Fruit fly (Drosophila melanogaster) whole organism, embryonic: ENCODE measurements around the gene CG17207.

Experiments
- Abd-B ChIP-seq: fragments of 200-800 bp; sonication (Bioruptor generic); optimal IDR thresholded peaks from 2 replicates; lab custom pipeline; 2018; ENCODE audit warnings: missing biosample characterization, mild to moderate bottlenecking, missing genetic modification characterization, moderate library complexity
- Asciz ChIP-seq: fragments of 200-800 bp; sonication (Bioruptor generic); optimal IDR thresholded peaks from 2 replicates; lab custom pipeline; 2017; ENCODE audit warnings: missing biosample characterization, mild to moderate bottlenecking, missing genetic modification characterization, missing genetic modification reagents
- BEAF-32 ChIP-seq: fragments of 200-800 bp; sonication (Bioruptor generic); optimal IDR thresholded peaks from 3 replicates; lab custom pipeline; 2017; ENCODE audit warnings: missing biosample characterization, missing genetic modification characterization, mild to moderate bottlenecking, moderate library complexity, missing genetic modification reagents
- CG10462 ChIP-seq: fragments of 200-800 bp; sonication (Bioruptor generic); optimal IDR thresholded peaks from 2 replicates; lab custom pipeline; 2016; ENCODE audit warnings: missing biosample characterization, missing genetic modification characterization
- CG12219 ChIP-seq: fragments of 200-800 bp; sonication (Bioruptor generic); optimal IDR thresholded peaks from 3 replicates; lab custom pipeline; 2018; ENCODE audit warnings: missing biosample characterization, mild to moderate bottlenecking, missing genetic modification characterization
- CG1233 ChIP-seq: fragments of 200-800 bp; sonication (Bioruptor generic); optimal IDR thresholded peaks from 4 replicates; lab custom pipeline; 2018; ENCODE audit warnings: missing biosample characterization, mild to moderate bottlenecking, missing genetic modification characterization
- CG14710 ChIP-seq: fragments of 200-800 bp; sonication (Bioruptor generic); optimal IDR thresholded peaks from 3 replicates; lab custom pipeline; 2019; ENCODE audit warnings: missing biosample characterization, mild to moderate bottlenecking, missing genetic modification characterization, moderate library complexity
- CG14860 ChIP-seq: fragments of 200-800 bp; sonication (Bioruptor generic); IDR thresholded peaks from 3 replicates; pipeline ENCODE4 v1.3.6; 2022; ENCODE audit warnings: missing biosample characterization, missing genetic modification characterization; ENCODE audit not compliant: partially characterized antibody
- CG1647 ChIP-seq: fragments of 200-800 bp; sonication (Bioruptor generic); optimal IDR thresholded peaks from 3 replicates; lab custom pipeline; 2016; ENCODE audit warnings: missing biosample characterization, missing genetic modification characterization
- CG16813 ChIP-seq: fragments of 200-800 bp; sonication (Bioruptor generic); IDR thresholded peaks from 3 replicates; pipeline ENCODE4 v1.3.6; 2022; ENCODE audit warnings: missing biosample characterization, missing genetic modification characterization; ENCODE audit not compliant: partially characterized antibody
- CG16815 ChIP-seq: fragments of 200-800 bp; sonication (Bioruptor generic); optimal IDR thresholded peaks from 3 replicates; lab custom pipeline; 2017; ENCODE audit warnings: missing biosample characterization, mild to moderate bottlenecking, missing genetic modification characterization
- CG17359 ChIP-seq: fragments of 200-800 bp; sonication (Bioruptor generic); optimal IDR thresholded peaks from 3 replicates; lab custom pipeline; 2018; ENCODE audit warnings: missing biosample characterization, mild to moderate bottlenecking, missing genetic modification characterization, moderate library complexity
- CG17612 ChIP-seq: fragments of 200-800 bp; sonication (Bioruptor generic); IDR thresholded peaks from 2 replicates; pipeline ENCODE4 v1.3.6; 2022; ENCODE audit warnings: missing biosample characterization, missing genetic modification characterization
- CG32767 ChIP-seq: fragments of 200-800 bp; sonication (Bioruptor generic); IDR thresholded peaks from 2 replicates; pipeline ENCODE4 v1.3.6; 2022; ENCODE audit warnings: missing biosample characterization, missing genetic modification characterization
- CG4424 ChIP-seq: fragments of 200-800 bp; sonication (Bioruptor generic); optimal IDR thresholded peaks from 3 replicates; lab custom pipeline; 2016; ENCODE audit warnings: missing biosample characterization, missing genetic modification characterization
- CG7372 ChIP-seq: fragments of 200-800 bp; sonication (Bioruptor generic); IDR thresholded peaks from 2 replicates; pipeline ENCODE4 v1.3.6; 2022; ENCODE audit warnings: missing biosample characterization, missing genetic modification characterization
- CG7928 ChIP-seq: fragments of 200-800 bp; sonication (Bioruptor generic); optimal IDR thresholded peaks from 2 replicates; lab custom pipeline; 2017; ENCODE audit warnings: missing biosample characterization, mild to moderate bottlenecking, missing genetic modification characterization
- CG7963 ChIP-seq: fragments of 200-800 bp; sonication (Bioruptor generic); IDR thresholded peaks from 3 replicates; pipeline ENCODE4 v1.3.6; 2022; ENCODE audit warnings: missing biosample characterization, missing genetic modification characterization; ENCODE audit not compliant: partially characterized antibody
- CG8290 ChIP-seq, 3 experiments: fragments of 200-800 bp; sonication (Bioruptor generic); optimal IDR thresholded peaks; 2 replicates each; lab custom pipeline; 2016 to 2019; ENCODE audit warnings: missing biosample characterization in 3 of 3, missing genetic modification characterization in 3 of 3, mild to moderate bottlenecking in 2 of 3, moderate library complexity in 1 of 3
- CG8388 ChIP-seq: fragments of 200-800 bp; sonication (Bioruptor generic); optimal IDR thresholded peaks from 2 replicates; lab custom pipeline; 2019; ENCODE audit warnings: missing biosample characterization, mild to moderate bottlenecking, missing genetic modification characterization, moderate library complexity
- CG9437 ChIP-seq: fragments of 200-800 bp; sonication (Bioruptor generic); optimal IDR thresholded peaks from 2 replicates; lab custom pipeline; 2018; ENCODE audit warnings: missing biosample characterization, mild to moderate bottlenecking, missing genetic modification characterization
- Chrac-16 ChIP-seq: fragments of 200-800 bp; sonication (Bioruptor generic); optimal IDR thresholded peaks from 3 replicates; lab custom pipeline; 2016; ENCODE audit warnings: missing biosample characterization, missing genetic modification characterization
- Deaf1 ChIP-seq: fragments of 200-800 bp; optimal IDR thresholded peaks from 3 replicates; lab custom pipeline; 2019; ENCODE audit warnings: missing biosample characterization, mild to moderate bottlenecking, missing genetic modification characterization, moderate library complexity
- HLH4C ChIP-seq: fragments of 200-800 bp; sonication (Bioruptor generic); IDR thresholded peaks from 3 replicates; pipeline ENCODE4 v1.3.6; 2022; ENCODE audit warnings: missing biosample characterization, missing genetic modification characterization; ENCODE audit not compliant: partially characterized antibody
- Hr39 ChIP-seq: fragments of >200 bp; optimal IDR thresholded peaks from 2 replicates; lab custom pipeline; 2017
- Lhr ChIP-seq: fragments of 200-800 bp; sonication (Bioruptor generic); optimal IDR thresholded peaks from 3 replicates; lab custom pipeline; 2017; ENCODE audit warnings: mild to moderate bottlenecking, missing biosample characterization, missing genetic modification reagents, missing genetic modification characterization
- Lim3 ChIP-seq: fragments of 200-800 bp; sonication (Bioruptor generic); IDR thresholded peaks from 2 replicates; pipeline ENCODE4 v1.3.6; 2022; ENCODE audit warnings: missing biosample characterization, missing genetic modification characterization
- Max ChIP-seq: fragments of 200-800 bp; sonication (Bioruptor generic); optimal IDR thresholded peaks from 2 replicates; lab custom pipeline; 2016; ENCODE audit warnings: missing biosample characterization, mild to moderate bottlenecking, missing genetic modification characterization
- NK7.1 ChIP-seq: fragments of 200-800 bp; sonication (Bioruptor generic); optimal IDR thresholded peaks from 3 replicates; lab custom pipeline; 2016; ENCODE audit warnings: missing biosample characterization, missing genetic modification characterization
- PHDP ChIP-seq: fragments of 200-800 bp; sonication (Bioruptor generic); optimal IDR thresholded peaks from 3 replicates; lab custom pipeline; 2018; ENCODE audit warnings: missing biosample characterization, mild to moderate bottlenecking, missing genetic modification characterization, moderate library complexity
- Ptx1 ChIP-seq: fragments of 200-800 bp; sonication (Bioruptor generic); IDR thresholded peaks from 2 replicates; pipeline ENCODE4 v1.3.6; 2022; ENCODE audit warnings: missing biosample characterization, missing genetic modification characterization
- Ravus ChIP-seq: fragments of 200-800 bp; sonication (Bioruptor generic); IDR thresholded peaks from 2 replicates; pipeline ENCODE4 v1.3.6; 2022; ENCODE audit warnings: missing biosample characterization, missing genetic modification characterization
- Sox100B ChIP-seq: fragments of 200-800 bp; sonication (Bioruptor generic); optimal IDR thresholded peaks from 3 replicates; lab custom pipeline; 2018; ENCODE audit warnings: missing biosample characterization, mild to moderate bottlenecking, missing genetic modification characterization
- Ssrp ChIP-seq: fragments of 200-800 bp; sonication (Bioruptor generic); optimal IDR thresholded peaks from 2 replicates; lab custom pipeline; 2018; ENCODE audit warnings: missing biosample characterization, mild to moderate bottlenecking, missing genetic modification characterization, moderate library complexity
- Xbp1 ChIP-seq: fragments of 200-800 bp; sonication (Bioruptor generic); optimal IDR thresholded peaks from 3 replicates; lab custom pipeline; 2016; ENCODE audit warnings: missing biosample characterization, mild to moderate bottlenecking, missing genetic modification characterization
- amos ChIP-seq: fragments of 200-800 bp; sonication (Bioruptor generic); IDR thresholded peaks from 2 replicates; pipeline ENCODE4 v1.3.6; 2022; ENCODE audit warnings: missing biosample characterization, missing genetic modification characterization; ENCODE audit not compliant: partially characterized antibody
- bsh ChIP-seq, 2 experiments: fragments of 200-800 bp; sonication (Bioruptor generic); optimal IDR thresholded peaks; 2 replicates each; lab custom pipeline; 2017 to 2018; ENCODE audit warnings: mild to moderate bottlenecking in 2 of 2, missing biosample characterization in 2 of 2, missing genetic modification characterization in 2 of 2, moderate library complexity in 1 of 2
- cas ChIP-seq: fragments of 200-800 bp; sonication (Bioruptor generic); IDR thresholded peaks from 2 replicates; pipeline ENCODE4 v1.3.6; 2022; ENCODE audit warnings: missing biosample characterization, missing genetic modification characterization
- ci ChIP-seq: fragments of 200-800 bp; sonication (Bioruptor generic); IDR thresholded peaks from 3 replicates; pipeline ENCODE4 v1.3.6; 2022; ENCODE audit warnings: missing biosample characterization, missing genetic modification characterization
- esg ChIP-seq: fragments of 200-800 bp; sonication (Bioruptor generic); conservative IDR thresholded peaks from 2 replicates; pipeline ENCODE4 v1.3.6; 2022; ENCODE audit warnings: missing biosample characterization, missing genetic modification characterization
- fd3F ChIP-seq: fragments of 200-800 bp; sonication (Bioruptor generic); optimal IDR thresholded peaks from 2 replicates; lab custom pipeline; 2018; ENCODE audit warnings: missing biosample characterization, mild to moderate bottlenecking, missing genetic modification characterization, moderate library complexity
- fd96Cb ChIP-seq: fragments of 200-800 bp; sonication (Bioruptor generic); optimal IDR thresholded peaks from 2 replicates; lab custom pipeline; 2018; ENCODE audit warnings: missing biosample characterization, mild to moderate bottlenecking, missing genetic modification characterization, moderate library complexity
- gsb ChIP-seq: fragments of 200-800 bp; sonication (Bioruptor generic); IDR thresholded peaks from 2 replicates; pipeline ENCODE4 v1.3.6; 2022; ENCODE audit warnings: missing biosample characterization, missing genetic modification characterization
- insv ChIP-seq, 2 experiments: fragments of 200-800 bp; sonication (Bioruptor generic); optimal IDR thresholded peaks; 3 replicates each; lab custom pipeline; 2016 to 2018; ENCODE audit warnings: missing biosample characterization in 2 of 2, missing genetic modification characterization in 2 of 2
- lmd ChIP-seq: fragments of 200-800 bp; sonication (Bioruptor generic); IDR thresholded peaks from 2 replicates; pipeline ENCODE4 v1.3.6; 2022; ENCODE audit warnings: missing biosample characterization, missing genetic modification characterization
- mld ChIP-seq: fragments of 200-800 bp; sonication (Bioruptor generic); IDR thresholded peaks from 3 replicates; pipeline ENCODE4 v1.3.6; 2022; ENCODE audit warnings: missing biosample characterization, missing genetic modification characterization; ENCODE audit not compliant: partially characterized antibody
- pita ChIP-seq: fragments of 200-800 bp; sonication (Bioruptor generic); optimal IDR thresholded peaks from 2 replicates; lab custom pipeline; 2017; ENCODE audit warnings: missing biosample characterization, mild to moderate bottlenecking, missing genetic modification characterization
- so ChIP-seq: fragments of 200-800 bp; sonication (Bioruptor generic); IDR thresholded peaks from 3 replicates; pipeline ENCODE4 v1.3.6; 2022; ENCODE audit warnings: missing biosample characterization, missing genetic modification characterization
- stwl ChIP-seq: fragments of 200-800 bp; sonication (Bioruptor generic); optimal IDR thresholded peaks from 3 replicates; lab custom pipeline; 2018; ENCODE audit warnings: missing biosample characterization, mild to moderate bottlenecking, missing genetic modification characterization, moderate library complexity

The CG17207 gene

dm6 chr3R:12435948-12436347 is 3.0 kb downstream of the CG17207 start, which contains the start of gene Desat2:
Gene Desat2, plus strand, starts transcription at chr3R:12436248.
- no peak for TF ChIP-seq NK7.1 (GFP tag; lab: Kevin White, UChicago)
- TF ChIP-seq pita = no peak
- no peak for TF ChIP-seq CG4424
- TF ChIP-seq CG14860 (GFP tag; lab: Robert Waterston, UW) = no peak
- TF ChIP-seq Lim3 (GFP tag; lab: Robert Waterston, UW) = no peak
- TF ChIP-seq HLH4C (GFP tag; lab: Robert Waterston, UW) = no peak
- TF ChIP-seq CG1647 (GFP tag; lab: Kevin White, UChicago) = no peak
- TF ChIP-seq Deaf1 (tag; lab: Kevin White, UChicago) = no peak
- no peak for TF ChIP-seq fd3F (GFP tag; lab: Kevin White, UChicago)
- no peak for TF ChIP-seq mld (GFP tag; lab: Robert Waterston, UW)
- TF ChIP-seq CG1233 (GFP tag; lab: Kevin White, UChicago) = no peak
- no peak for TF ChIP-seq Asciz (GFP tag; lab: Kevin White, UChicago)
- TF ChIP-seq fd96Cb (tag; lab: Kevin White, UChicago) = no peak
- no peak for TF ChIP-seq cas (GFP tag; lab: Robert Waterston, UW)
- TF ChIP-seq CG7928 (GFP tag; lab: Kevin White, UChicago) = no peak

DNA sequence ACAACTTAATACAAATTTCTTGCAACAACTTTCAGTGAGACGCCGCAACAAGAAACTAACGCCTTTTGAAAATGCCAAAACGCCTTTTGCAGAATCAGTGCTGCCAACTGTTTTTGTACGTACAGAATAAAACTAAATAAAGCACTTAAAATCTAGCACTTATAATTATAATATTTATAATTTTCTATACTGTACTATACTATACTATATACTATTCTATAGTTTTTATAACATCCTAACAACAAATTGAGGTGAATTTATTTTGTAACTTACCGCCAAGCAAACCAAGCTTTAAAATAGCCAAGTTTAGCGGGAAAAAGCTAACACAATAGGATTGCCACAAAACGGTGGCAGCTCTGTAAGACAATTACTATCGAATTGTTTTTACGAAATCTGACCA is 5.2 kb downstream of the CG17207 start, which contains the start of the genes Aos1 and Srlp:
TSS of gene Aos1 (minus strand) at position 59 of the 400 bp plus-strand sequence.
TSS of gene Srlp (plus strand) at position 335 of the 400 bp plus-strand sequence.
- TF ChIP-seq Ravus (GFP tag; lab: Robert Waterston, UW) (no peak), Abd-B (GFP tag; lab: Kevin White, UChicago) (peak; percentile 62), Max (GFP tag; lab: Kevin White, UChicago) (peak; percentile 56), Ssrp (peak; percentile 48), amos (GFP tag; lab: Robert Waterston, UW) (peak; percentile 12; the same call in 1 of the 2 replicates), CG9437 (GFP tag; lab: Kevin White, UChicago) (peak; percentile 51), CG14710 (tag; lab: Kevin White, UChicago) (peak; percentile 86), Sox100B (GFP tag; lab: Kevin White, UChicago) (no peak), Lhr (peak; percentile 39), gsb (GFP tag; lab: Robert Waterston, UW) (no peak), PHDP (peak; percentile 61), CG16813 (GFP tag; lab: Robert Waterston, UW) (no peak), CG17612 (GFP tag; lab: Robert Waterston, UW) (no peak), Ptx1 (GFP tag; lab: Robert Waterston, UW) (peak; percentile 46), CG12219 (GFP tag; lab: Kevin White, UChicago) (no peak), esg (no peak), bsh (GFP tag; optimal IDR thresholded peaks at IDR 0.05; lab: Kevin White, UChicago) (peak in 1 of 2 experiments; percentile 49), so (GFP tag; lab: Robert Waterston, UW) (no peak), CG8290 (GFP tag; optimal IDR thresholded peaks at IDR 0.05; lab: Kevin White, UChicago) (peak; percentile 19), CG8290 (tag; optimal IDR thresholded peaks at IDR 0.05; lab: Kevin White, UChicago) (no peak), lmd (peak; percentile 37; the same call in 1 of the 2 replicates), CG7963 (GFP tag; lab: Robert Waterston, UW) (no peak), Xbp1 (GFP tag; lab: Kevin White, UChicago) (peak; percentile 69), Hr39 (lab: Kevin White, UChicago) (no peak), ci (GFP tag; lab: Robert Waterston, UW) (no peak), insv (GFP tag; optimal IDR thresholded peaks at IDR 0.05; lab: Kevin White, UChicago) (peak in 1 of 2 experiments; percentile 23), BEAF-32 (GFP tag; lab: Kevin White, UChicago) (peak; percentile 61), CG7372 (GFP tag; lab: Robert Waterston, UW) (no peak), CG10462 (no peak), CG16815 (GFP tag; lab: Kevin White, UChicago) (no peak), CG8388 (GFP tag; lab: Kevin White, UChicago) (peak; percentile 44), stwl (tag; lab: Kevin White, UChicago) (peak; percentile 53), Chrac-16 (GFP tag; lab: Kevin White, UChicago) (peak; percentile 38), CG17359 (tag; lab: Kevin White, UChicago) (peak; percentile 35), CG32767 (GFP tag; lab: Robert Waterston, UW) (no peak)
